Fruit fly (Drosophila melanogaster): ENCODE results near the gene dally.
A peak's percentile ranks its signal among the peaks of the same experiment; 100 is the strongest.

DNA sequence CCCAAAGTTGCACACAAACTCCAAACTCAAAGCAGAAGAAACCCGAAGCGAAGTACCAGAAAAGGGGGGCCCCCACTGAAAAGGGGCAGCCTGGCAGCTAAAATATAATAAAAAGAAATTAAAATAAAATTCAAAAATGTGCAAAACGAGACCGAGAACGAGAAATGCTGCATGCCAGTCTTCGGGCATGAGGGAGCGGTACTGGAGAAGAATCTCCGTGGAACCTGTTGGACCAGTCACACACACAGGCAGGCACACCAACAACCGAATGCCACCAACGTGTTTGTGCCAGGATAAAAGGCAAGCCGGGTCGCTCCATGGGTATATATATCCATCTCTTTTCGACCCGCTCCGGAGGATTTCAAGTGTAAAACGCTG, 2.3 kb upstream of the dally start:
- no peak for TF ChIP-seq ey (GFP tag; optimal IDR thresholded peaks at IDR 0.05)
- TF ChIP-seq N (GFP tag; optimal IDR thresholded peaks at IDR 0.05): no peak
- no peak for TF ChIP-seq CG9705 (GFP tag; optimal IDR thresholded peaks at IDR 0.05)
- TF ChIP-seq dl (GFP tag; optimal IDR thresholded peaks at IDR 0.05; ENCODE audit: insufficient read depth in 1 of 2, partially characterized antibody in 2 of 2): peak in 1 of 2 experiments; percentile 44
- TF ChIP-seq lola (GFP tag; optimal IDR thresholded peaks at IDR 0.05): no peak
- no peak for TF ChIP-seq dmrt93B (GFP tag; optimal IDR thresholded peaks at IDR 0.05)
- peak; percentile 84 for TF ChIP-seq Vsx2 (GFP tag; optimal IDR thresholded peaks at IDR 0.05; ENCODE audit: partially characterized antibody)
- no peak for TF ChIP-seq pan (optimal IDR thresholded peaks at IDR 0.05)
- no peak for TF ChIP-seq Myc (optimal IDR thresholded peaks at IDR 0.05)
- peak; percentile 32 for TF ChIP-seq psq (GFP tag; optimal IDR thresholded peaks at IDR 0.05)
- no peak for TF ChIP-seq fru (GFP tag; optimal IDR thresholded peaks at IDR 0.05)
- TF ChIP-seq usp (GFP tag; optimal IDR thresholded peaks at IDR 0.05): no peak
- no peak for TF ChIP-seq tai (GFP tag; optimal IDR thresholded peaks at IDR 0.05)
- TF ChIP-seq h (GFP tag; optimal IDR thresholded peaks at IDR 0.05): no peak
